Worm (Caenorhabditis elegans) whole organism, mixed stage, embryonic: Measurements from ENCODE around the gene C06H5.11.
A peak's percentile ranks its signal among the peaks of the same experiment; 100 is the strongest.
"Not testable (repeated sequence)": the region's sequence is repeated elsewhere in the genome, so short reads cannot be mapped to it uniquely, and the experiment has no call there.

Experiments used
- bed-3 ChIP-seq: fragments of 200-800 bp; sonication (Bioruptor generic); optimal IDR thresholded peaks from 3 replicates; lab custom pipeline; 2018; ENCODE audit warnings: mild to moderate bottlenecking, missing genetic modification characterization, moderate library complexity, missing compliant biosample characterization
- blmp-1 ChIP-seq: fragments of 150-350 bp; optimal IDR thresholded peaks from 2 replicates; lab custom pipeline; 2014; ENCODE audit warnings: missing biosample characterization, missing genetic modification characterization
- ceh-39 ChIP-seq: fragments of 150-350 bp; optimal IDR thresholded peaks from 2 replicates; lab custom pipeline; 2014; ENCODE audit warnings: missing biosample characterization, missing genetic modification characterization
- ceh-43 ChIP-seq: fragments of 200-800 bp; sonication (Bioruptor generic); optimal IDR thresholded peaks from 2 replicates; lab custom pipeline; 2018; ENCODE audit warnings: mild to moderate bottlenecking, missing genetic modification characterization, moderate library complexity, missing compliant biosample characterization
- ceh-83 ChIP-seq: fragments of 200-800 bp; sonication (Bioruptor generic); optimal IDR thresholded peaks from 2 replicates; lab custom pipeline; 2018; ENCODE audit warnings: mild to moderate bottlenecking, missing genetic modification characterization, missing compliant biosample characterization
- ces-1 ChIP-seq: fragments of 150-350 bp; optimal IDR thresholded peaks from 2 replicates; lab custom pipeline; 2014; ENCODE audit warnings: missing biosample characterization, missing genetic modification reagents, missing genetic modification characterization
- cnd-1 ChIP-seq: fragments of 200-800 bp; sonication (Bioruptor generic); optimal IDR thresholded peaks from 2 replicates; lab custom pipeline; 2018; ENCODE audit warnings: mild to moderate bottlenecking, missing genetic modification characterization, missing compliant biosample characterization
- drap-1 ChIP-seq: fragments of 200-800 bp; sonication (Bioruptor generic); optimal IDR thresholded peaks from 3 replicates; lab custom pipeline; 2018; ENCODE audit warnings: mild to moderate bottlenecking, missing genetic modification characterization, missing compliant biosample characterization
- elt-3 ChIP-seq: fragments of 150-350 bp; optimal IDR thresholded peaks from 2 replicates; lab custom pipeline; 2014; ENCODE audit warnings: missing biosample characterization, missing genetic modification characterization
- ham-2 ChIP-seq: fragments of 200-800 bp; sonication (Bioruptor generic); optimal IDR thresholded peaks from 2 replicates; lab custom pipeline; 2018; ENCODE audit warnings: mild to moderate bottlenecking, missing genetic modification characterization, missing compliant biosample characterization
- hlh-1 ChIP-seq: fragments of 150-350 bp; optimal IDR thresholded peaks from 2 replicates; lab custom pipeline; 2014; ENCODE audit warnings: missing biosample characterization, missing genetic modification reagents, missing genetic modification characterization
- lin-13 ChIP-seq: fragments of 150-350 bp; optimal IDR thresholded peaks from 2 replicates; lab custom pipeline; 2014; ENCODE audit warnings: missing biosample characterization, missing genetic modification characterization
- lin-32 ChIP-seq: fragments of 200-800 bp; sonication (Bioruptor generic); optimal IDR thresholded peaks from 2 replicates; lab custom pipeline; 2018; ENCODE audit warnings: mild to moderate bottlenecking, missing genetic modification characterization, missing compliant biosample characterization
- lsy-2 ChIP-seq: fragments of 150-350 bp; optimal IDR thresholded peaks from 2 replicates; lab custom pipeline; 2014; ENCODE audit warnings: missing biosample characterization, missing genetic modification characterization
- mab-5 ChIP-seq: fragments of 150-350 bp; optimal IDR thresholded peaks from 2 replicates; lab custom pipeline; 2014; ENCODE audit warnings: missing biosample characterization, missing genetic modification characterization
- mep-1 ChIP-seq: fragments of 150-350 bp; optimal IDR thresholded peaks from 2 replicates; lab custom pipeline; 2017; ENCODE audit warnings: missing biosample characterization, missing genetic modification reagents, missing genetic modification characterization, inconsistent platforms
- mls-2 ChIP-seq: sonication (generic microtip); optimal IDR thresholded peaks from 2 replicates; lab custom pipeline; 2016; ENCODE audit warnings: mild to moderate bottlenecking, missing genetic modification characterization, moderate library complexity, missing compliant biosample characterization
- nhr-12 ChIP-seq: fragments of 150-350 bp; optimal IDR thresholded peaks from 2 replicates; lab custom pipeline; 2014; ENCODE audit warnings: missing biosample characterization, missing genetic modification characterization
- nhr-2 ChIP-seq: fragments of 150-350 bp; optimal IDR thresholded peaks from 2 replicates; lab custom pipeline; 2014; ENCODE audit warnings: missing biosample characterization, missing genetic modification characterization
- nhr-237 ChIP-seq: fragments of 150-350 bp; optimal IDR thresholded peaks from 2 replicates; lab custom pipeline; 2014; ENCODE audit warnings: missing biosample characterization, missing genetic modification characterization
- nhr-28 ChIP-seq: fragments of 150-350 bp; optimal IDR thresholded peaks from 2 replicates; lab custom pipeline; 2014; ENCODE audit warnings: missing biosample characterization, missing genetic modification characterization
- nhr-76 ChIP-seq: sonication (generic microtip); optimal IDR thresholded peaks from 2 replicates; lab custom pipeline; 2017; ENCODE audit warnings: missing biosample characterization, missing genetic modification characterization
- pha-4 ChIP-seq: fragments of 150-350 bp; optimal IDR thresholded peaks from 2 replicates; lab custom pipeline; 2018; ENCODE audit warnings: missing biosample characterization, missing genetic modification reagents, missing genetic modification characterization
- sem-2 ChIP-seq: fragments of 200-800 bp; sonication (Bioruptor generic); optimal IDR thresholded peaks from 2 replicates; lab custom pipeline; 2018; ENCODE audit warnings: mild to moderate bottlenecking, missing genetic modification characterization, missing compliant biosample characterization
- snpc-4 ChIP-seq: fragments of 150-350 bp; optimal IDR thresholded peaks from 2 replicates; lab custom pipeline; 2014; ENCODE audit warnings: missing biosample characterization, missing genetic modification characterization
- sptf-1 ChIP-seq: sonication (generic microtip); optimal IDR thresholded peaks from 2 replicates; lab custom pipeline; 2017; ENCODE audit warnings: mild to moderate bottlenecking, missing genetic modification characterization, moderate library complexity, missing compliant biosample characterization
- tbx-8 ChIP-seq: fragments of 200-800 bp; sonication (Bioruptor generic); optimal IDR thresholded peaks from 2 replicates; lab custom pipeline; 2018; ENCODE audit warnings: mild to moderate bottlenecking, missing genetic modification characterization, moderate library complexity, missing compliant biosample characterization
- unc-120 ChIP-seq: sonication (generic microtip); optimal IDR thresholded peaks from 2 replicates; lab custom pipeline; 2017; ENCODE audit warnings: missing genetic modification characterization, missing compliant biosample characterization; ENCODE audit not compliant: poor library complexity, severe bottlenecking
- unc-39 ChIP-seq: fragments of 150-350 bp; optimal IDR thresholded peaks from 2 replicates; lab custom pipeline; 2014; ENCODE audit warnings: missing biosample characterization, missing genetic modification characterization
- unc-62 ChIP-seq: fragments of 150-350 bp; optimal IDR thresholded peaks from 2 replicates; lab custom pipeline; 2014; ENCODE audit warnings: missing biosample characterization, missing genetic modification reagents, missing genetic modification characterization
- zip-8 ChIP-seq: fragments of 150-350 bp; optimal IDR thresholded peaks from 2 replicates; lab custom pipeline; 2014; ENCODE audit warnings: missing biosample characterization, missing genetic modification characterization

C06H5.11 gene

DNA sequence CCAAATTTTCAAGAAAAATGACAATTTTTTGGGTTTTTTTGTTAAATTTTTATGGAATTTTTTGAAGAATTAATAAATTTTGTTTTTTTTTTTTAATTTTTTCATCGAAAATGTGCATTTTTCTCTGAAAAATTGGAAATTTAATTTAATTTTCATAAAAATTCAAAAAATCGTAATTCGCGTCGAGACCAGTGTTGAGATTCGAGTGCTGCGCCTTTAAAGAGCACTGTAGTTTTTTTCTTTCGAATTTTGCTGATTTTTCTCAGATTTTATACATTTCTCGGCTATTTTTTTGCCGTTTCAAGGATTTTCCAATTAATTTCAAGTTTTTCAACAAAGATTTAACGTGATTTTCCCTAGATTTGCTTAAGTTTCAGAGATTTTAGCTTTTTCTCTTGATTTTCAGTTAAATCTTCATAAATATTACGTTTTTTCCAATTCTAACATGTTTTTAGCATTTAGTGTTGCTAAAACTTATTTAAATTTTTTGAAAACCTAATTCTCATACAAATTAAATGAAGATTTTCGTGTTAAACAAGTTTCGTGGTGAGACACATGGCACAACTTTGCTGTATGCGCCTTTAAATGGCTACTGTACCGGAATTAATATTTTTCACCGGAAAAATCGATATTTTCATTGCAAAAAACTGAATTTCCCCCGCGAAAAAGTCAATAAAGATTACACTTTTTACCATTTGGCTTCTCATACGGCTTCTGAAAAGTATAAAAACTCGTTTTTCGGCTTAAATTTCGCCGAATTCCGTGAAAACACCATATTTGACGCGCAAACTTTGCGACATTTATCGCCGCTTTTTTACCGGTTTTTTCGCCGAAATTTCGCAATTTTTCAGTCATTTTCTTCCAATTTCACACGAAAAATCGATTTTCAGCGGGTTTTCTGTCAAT is 30.5 kb upstream of the C06H5.11 start, which contains the start of gene usp-50:
Gene usp-50 (plus strand): TSS at position 822 of the 906 bp plus-strand sequence.
- not testable (repeated sequence) for TF ChIP-seq nhr-2 (tag; lab: Kevin White, UChicago); drap-1 (GFP tag; lab: Kevin White, UChicago); blmp-1 (tag; lab: Kevin White, UChicago)

DNA sequence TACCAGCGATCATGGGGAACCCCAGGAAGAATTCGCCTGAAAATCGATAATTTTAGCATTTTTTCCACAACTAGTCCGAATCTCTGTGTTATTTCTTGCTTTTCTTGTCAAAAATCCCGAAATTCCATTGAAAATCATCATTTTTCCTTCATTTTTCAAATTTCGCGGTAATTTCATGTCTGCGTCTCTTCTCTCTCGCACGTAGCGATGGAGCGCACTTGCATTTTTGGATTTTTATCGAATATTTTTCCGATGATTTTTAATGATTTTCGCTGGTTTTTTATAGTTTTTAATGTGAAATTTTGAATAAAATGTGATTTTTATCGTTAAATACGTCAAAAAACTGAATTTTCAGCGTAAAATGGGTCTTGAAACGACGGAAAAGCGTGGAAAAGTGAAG is 27.6 kb upstream of the C06H5.11 start, which contains the start of gene E01B7.2:
Gene E01B7.2 (plus strand): TSS at position 350 of the 400 bp plus-strand sequence.
- TF ChIP-seq lin-32 = no peak
- TF ChIP-seq ceh-39 (tag; lab: Kevin White, UChicago) = peak; percentile 86
- TF ChIP-seq nhr-237 (tag; lab: Kevin White, UChicago) = peak; percentile 37
- TF ChIP-seq ceh-43 (GFP tag; lab: Kevin White, UChicago) = no peak
- no peak for TF ChIP-seq nhr-76 (tag; lab: Kevin White, UChicago)
- TF ChIP-seq snpc-4 (tag; lab: Kevin White, UChicago) = no peak
- TF ChIP-seq unc-62 (GFP tag; lab: Kevin White, UChicago) = no peak
- TF ChIP-seq blmp-1 (tag; lab: Kevin White, UChicago) = no peak
- peak; percentile 51 for TF ChIP-seq ces-1 (GFP tag; lab: Kevin White, UChicago)
- no peak for TF ChIP-seq drap-1 (GFP tag; lab: Kevin White, UChicago)
- TF ChIP-seq sptf-1 (tag; lab: Kevin White, UChicago) = peak; percentile 10
- TF ChIP-seq ham-2 (GFP tag; lab: Kevin White, UChicago) = no peak
- TF ChIP-seq mep-1 (tag; lab: Kevin White, UChicago) = peak; percentile 43
- TF ChIP-seq tbx-8 = no peak
- peak; percentile 57 for TF ChIP-seq pha-4 (tag; lab: Kevin White, UChicago)
- no peak for TF ChIP-seq nhr-2 (tag; lab: Kevin White, UChicago)
- peak; percentile 5 for TF ChIP-seq hlh-1
- TF ChIP-seq mab-5 = no peak
- TF ChIP-seq lin-13 (tag; lab: Kevin White, UChicago) = peak; percentile 72
- TF ChIP-seq lsy-2 (tag; lab: Kevin White, UChicago) = peak; percentile 63
- TF ChIP-seq nhr-12 (tag; lab: Kevin White, UChicago) = no peak
- no peak for TF ChIP-seq nhr-28 (tag; lab: Kevin White, UChicago)
- no peak for TF ChIP-seq sem-2 (GFP tag; lab: Kevin White, UChicago)
- TF ChIP-seq, all 35 proteins: peak for 9

DNA sequence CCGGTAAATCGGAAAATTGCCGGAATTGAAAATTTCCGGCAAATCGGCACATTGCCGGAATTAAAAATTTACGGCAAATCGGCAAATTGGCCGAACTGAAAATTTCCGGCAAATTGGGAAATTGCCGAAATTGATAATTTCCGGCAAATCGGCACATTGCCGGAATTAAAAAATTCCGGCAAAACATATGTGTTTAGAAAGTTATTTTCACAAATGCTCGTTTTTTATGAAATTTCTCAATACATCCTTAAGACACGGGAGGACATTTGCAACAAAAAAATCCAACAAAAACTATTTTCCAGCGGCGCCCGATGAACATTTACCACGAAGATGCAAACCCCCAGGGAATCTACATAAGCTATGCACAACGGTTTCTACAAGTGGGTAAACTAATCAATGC is 24.9 kb upstream of the C06H5.11 start, which contains the start of gene C06H5.8:
Gene C06H5.8 (plus strand): TSS at position 301 of the 400 bp plus-strand sequence.
- TF ChIP-seq blmp-1 (tag; lab: Kevin White, UChicago) = no peak
- TF ChIP-seq ceh-39 (tag; lab: Kevin White, UChicago) = no peak
- no peak for TF ChIP-seq zip-8 (tag; lab: Kevin White, UChicago)
- peak; percentile 14 for TF ChIP-seq drap-1 (GFP tag; lab: Kevin White, UChicago)
- TF ChIP-seq unc-62 (GFP tag; lab: Kevin White, UChicago) = no peak
- no peak for TF ChIP-seq ces-1 (GFP tag; lab: Kevin White, UChicago)
- TF ChIP-seq, all 35 proteins: peak for 1

- no peak for TF ChIP-seq nhr-76 (tag; lab: Kevin White, UChicago)
- TF ChIP-seq snpc-4 (tag; lab: Kevin White, UChicago) = no peak
- no peak for TF ChIP-seq nhr-28 (tag; lab: Kevin White, UChicago)
- TF ChIP-seq mls-2 (tag; lab: Kevin White, UChicago) = no peak
- TF ChIP-seq sptf-1 (tag; lab: Kevin White, UChicago) = no peak
- no peak for TF ChIP-seq mep-1 (tag; lab: Kevin White, UChicago)
- TF ChIP-seq elt-3 = peak; percentile 36
Observed at ce11 chrV:17910019-17910418, 16.2 kb upstream of the C06H5.11 start, which contains the start of gene dcar-1. Gene dcar-1 (plus strand): TSS chrV:17910319.

- no peak for TF ChIP-seq nhr-76 (tag; lab: Kevin White, UChicago)
- no peak for TF ChIP-seq ceh-43 (GFP tag; lab: Kevin White, UChicago)
- no peak for TF ChIP-seq ceh-83
- no peak for TF ChIP-seq drap-1 (GFP tag; lab: Kevin White, UChicago)
- no peak for TF ChIP-seq unc-62 (GFP tag; lab: Kevin White, UChicago)
- TF ChIP-seq snpc-4 (tag; lab: Kevin White, UChicago) = no peak
- TF ChIP-seq zip-8 (tag; lab: Kevin White, UChicago) = no peak
- TF ChIP-seq cnd-1 (tag; lab: Kevin White, UChicago) = no peak
- TF ChIP-seq bed-3 (GFP tag; lab: Kevin White, UChicago) = no peak
- TF ChIP-seq unc-120 (tag; lab: Kevin White, UChicago) = no peak
- TF ChIP-seq unc-39 (tag; lab: Kevin White, UChicago) = no peak
- TF ChIP-seq tbx-8 = no peak
- no peak for TF ChIP-seq ceh-39 (tag; lab: Kevin White, UChicago)
- TF ChIP-seq mep-1 (tag; lab: Kevin White, UChicago) = no peak
- TF ChIP-seq lsy-2 (tag; lab: Kevin White, UChicago) = no peak
- no peak for TF ChIP-seq ham-2 (GFP tag; lab: Kevin White, UChicago)
- no peak for TF ChIP-seq nhr-2 (tag; lab: Kevin White, UChicago)
Observed at ce11 chrV:17905765-17906164, 11.9 kb upstream of the C06H5.11 start.
